Worm (Caenorhabditis elegans): ENCODE measurements around the gene srz-11.

The srz-11 gene

ce11 chrV:15156504-15156903 lies 6.4 kb upstream of the srz-11 start (continued):
- TF ChIP-seq rec-8 (tag; optimal IDR thresholded peaks at IDR 0.05) (no peak), ztf-26 (tag; optimal IDR thresholded peaks at IDR 0.05) (no peak), athp-1 (tag; optimal IDR thresholded peaks at IDR 0.05) (no peak), egl-18 (GFP tag; IDR thresholded peaks at IDR 0.05) (no peak), lin-26 (GFP tag; IDR thresholded peaks at IDR 0.05) (no peak; the same call in 1 of the 2 replicates), Y56A3A.18 (GFP tag; IDR thresholded peaks at IDR 0.05) (no peak), snpc-1.1 (tag; optimal IDR thresholded peaks at IDR 0.05; ENCODE audit: insufficient read depth) (peak; percentile 17), Y95B8A.8 (GFP tag; IDR thresholded peaks at IDR 0.05) (no peak), tbx-9 (tag; optimal IDR thresholded peaks at IDR 0.05; ENCODE audit: borderline replicate concordance) (no peak), B0019.2 (GFP tag; conservative IDR thresholded peaks at IDR 0.05) (no peak), him-1 (tag; optimal IDR thresholded peaks at IDR 0.05) (peak; percentile 78), ceh-27 (GFP tag; optimal IDR thresholded peaks at IDR 0.05) (no peak), egrh-3 (GFP tag; IDR thresholded peaks at IDR 0.05) (no peak), ztf-6 (GFP tag; IDR thresholded peaks at IDR 0.05) (no peak), F52B5.7 (tag; optimal IDR thresholded peaks at IDR 0.05) (no peak), pha-4 (tag; optimal IDR thresholded peaks at IDR 0.05) (no peak), D2030.7 (GFP tag; IDR thresholded peaks at IDR 0.05) (peak; percentile 75), ztf-22 (GFP tag; optimal IDR thresholded peaks at IDR 0.05) (no peak), nhr-90 (tag; optimal IDR thresholded peaks at IDR 0.05) (peak; percentile 17), let-607 (tag; optimal IDR thresholded peaks at IDR 0.05) (no peak), nfya-2 (GFP tag; IDR thresholded peaks at IDR 0.05) (no peak), mcd-1 (GFP tag; IDR thresholded peaks at IDR 0.05) (no peak), madf-6 (GFP tag; IDR thresholded peaks at IDR 0.05) (no peak), xnd-1 (tag; optimal IDR thresholded peaks at IDR 0.05) (no peak), lin-35 (GFP tag; optimal IDR thresholded peaks at IDR 0.05) (no peak), lag-1 (GFP tag; IDR thresholded peaks at IDR 0.05) (no peak), Y53F4B.3 (GFP tag; IDR thresholded peaks at IDR 0.05) (no peak), nhr-80 (tag; optimal IDR thresholded peaks at IDR 0.05) (no peak), hlh-12 (tag; optimal IDR thresholded peaks at IDR 0.05) (no peak), Y79H2A.3 (GFP tag; conservative IDR thresholded peaks at IDR 0.05) (no peak), lsy-27 (tag; optimal IDR thresholded peaks at IDR 0.05; ENCODE audit: borderline replicate concordance, insufficient read depth) (peak; percentile 2), K12H6.12 (tag; optimal IDR thresholded peaks at IDR 0.05) (no peak), snpc-3.4 (tag; optimal IDR thresholded peaks at IDR 0.05) (no peak), snpc-1.3 (tag; optimal IDR thresholded peaks at IDR 0.05; ENCODE audit: insufficient read depth) (no peak), gei-17 (GFP tag; optimal IDR thresholded peaks at IDR 0.05) (no peak), rpc-1 (optimal IDR thresholded peaks at IDR 0.05) (peak; percentile 55), rpc-1 (tag; optimal IDR thresholded peaks at IDR 0.05) (peak; percentile 79), hmg-20 (GFP tag; IDR thresholded peaks at IDR 0.05) (no peak), sdz-38 (tag; optimal IDR thresholded peaks at IDR 0.05) (no peak), ceh-40 (GFP tag; IDR thresholded peaks at IDR 0.05) (no peak), ccch-3 (GFP tag; optimal IDR thresholded peaks at IDR 0.05) (no peak), fkh-3 (tag; optimal IDR thresholded peaks at IDR 0.05) (no peak), mxl-1 (tag; optimal IDR thresholded peaks at IDR 0.05) (no peak), rcor-1 (GFP tag; IDR thresholded peaks at IDR 0.05) (no peak), nfyb-1 (GFP tag; IDR thresholded peaks at IDR 0.05) (no peak), Y53G8AR.9 (GFP tag; conservative IDR thresholded peaks at IDR 0.05) (no peak), egl-44 (GFP tag; IDR thresholded peaks at IDR 0.05) (no peak), nhr-179 (tag; optimal IDR thresholded peaks at IDR 0.05) (no peak), F37B4.10 (GFP tag; IDR thresholded peaks at IDR 0.05) (no peak)
